Worm (Caenorhabditis elegans) whole organism, L4 larva: Measurements from ENCODE around the gene mpz-1.

ENCODE experiments used
- ZK546.5 ChIP-seq, 2 experiments: sonication (generic microtip); optimal IDR thresholded peaks; 2 replicates each; lab custom pipeline; 2017; ENCODE audit warnings: missing biosample characterization in 2 of 2, missing genetic modification characterization in 2 of 2
- aly-2 ChIP-seq: sonication (generic microtip); optimal IDR thresholded peaks from 2 replicates; lab custom pipeline; 2018; ENCODE audit warnings: missing biosample characterization, missing genetic modification characterization
- ama-1 ChIP-seq: fragments of 150-350 bp; optimal IDR thresholded peaks from 2 replicates; lab custom pipeline; 2014; ENCODE audit warnings: inconsistent platforms, mixed read lengths
- lin-39 ChIP-seq: fragments of 150-350 bp; optimal IDR thresholded peaks from 2 replicates; lab custom pipeline; 2014; ENCODE audit warnings: missing biosample characterization, missing genetic modification reagents, missing genetic modification characterization
- madf-5 ChIP-seq, 2 experiments: fragments of 200-800 bp; sonication (Bioruptor generic); IDR thresholded peaks; 2 replicates each; pipeline ENCODE4 v1.3.6; 2022; ENCODE audit warnings: missing compliant biosample characterization in 2 of 2, missing genetic modification characterization in 2 of 2
- pha-4 ChIP-seq, 2 experiments: fragments of 150-350 bp in 1 of 2; fragments of 200-800 bp in 1 of 2; sonication (Bioruptor generic) in 1 of 2; IDR thresholded peaks in 1 of 2; optimal IDR thresholded peaks in 1 of 2; 2 replicates each; pipeline versions ENCODE4 v1.3.6 to Lab custom; 2014 to 2022; ENCODE audit warnings: missing genetic modification characterization in 2 of 2, missing genetic modification reagents in 2 of 2, missing biosample characterization in 1 of 2, missing compliant biosample characterization in 1 of 2
- unc-62 ChIP-seq, 3 experiments: fragments of 150-350 bp in 1 of 3; sonication (generic microtip); optimal IDR thresholded peaks in 2 of 3; peaks in 1 of 3; 1 replicate in 1 of 3; 2 replicates in 2 of 3; lab custom pipeline; 2014 to 2017; ENCODE audit warnings: missing biosample characterization in 3 of 3, missing genetic modification characterization in 3 of 3, missing genetic modification reagents in 3 of 3, missing genotype in 1 of 3

- TF ChIP-seq unc-62 (GFP tag; optimal IDR thresholded peaks at IDR 0.05 in 1 of 2; lab: Kevin White, UChicago), result peak in 1 of 2 experiments; percentile 22
- TF ChIP-seq unc-62 (tag; optimal IDR thresholded peaks at IDR 0.05; lab: Kevin White, UChicago), result no peak
- TF ChIP-seq madf-5 (GFP tag; IDR thresholded peaks at IDR 0.05; lab: Robert Waterston, UW), result no peak
- no peak for TF ChIP-seq pha-4 (GFP tag; IDR thresholded peaks at IDR 0.05; lab: Robert Waterston, UW)
- TF ChIP-seq pha-4 (tag; optimal IDR thresholded peaks at IDR 0.05; lab: Kevin White, UChicago), result no peak
- no peak for TF ChIP-seq ama-1 (lab: Kevin White, UChicago)
- TF ChIP-seq ZK546.5 (tag; optimal IDR thresholded peaks at IDR 0.05; lab: Kevin White, UChicago), result no peak
- TF ChIP-seq aly-2 (tag; lab: Kevin White, UChicago), result no peak
- no peak for TF ChIP-seq lin-39 (tag; lab: Kevin White, UChicago)
Observed at ce11 chrII:10760801-10761200, 17.1 kb downstream of the mpz-1 start.
